Worm (Caenorhabditis elegans) whole organism, L1 larva: Measurements from ENCODE around the gene prx-6.

Experiments used
- ama-1 ChIP-seq: fragments of 150-350 bp; optimal IDR thresholded peaks from 2 replicates; lab custom pipeline; 2014
- blmp-1 ChIP-seq: fragments of 150-350 bp; optimal IDR thresholded peaks from 2 replicates; lab custom pipeline; 2014; ENCODE audit warnings: missing biosample characterization, missing genetic modification characterization
- ceh-63 ChIP-seq: fragments of 200-800 bp; sonication (Bioruptor generic); optimal IDR thresholded peaks from 2 replicates; lab custom pipeline; 2018; ENCODE audit warnings: mild to moderate bottlenecking, missing genetic modification characterization, missing compliant biosample characterization
- efl-1 ChIP-seq, 4 experiments: fragments of 150-350 bp; optimal IDR thresholded peaks in 3 of 4; peaks in 1 of 4; 1 replicate in 1 of 4; 2 replicates in 3 of 4; lab custom pipeline; 2014; ENCODE audit warnings: missing biosample characterization in 2 of 4, missing genetic modification characterization in 2 of 4, missing genetic modification reagents in 2 of 4
- egl-27 ChIP-seq, 2 experiments: fragments of 150-350 bp in 1 of 2; sonication (generic microtip); optimal IDR thresholded peaks; 3 replicates each; lab custom pipeline; 2017 to 2018; ENCODE audit warnings: missing biosample characterization in 2 of 2, missing genetic modification characterization in 2 of 2, missing genetic modification reagents in 2 of 2
- elt-3 ChIP-seq, 6 experiments: fragments of 150-350 bp in 1 of 6; sonication (generic microtip); optimal IDR thresholded peaks; 2 replicates each; lab custom pipeline; 2017 to 2018; ENCODE audit warnings: missing biosample characterization in 6 of 6, missing genetic modification characterization in 6 of 6, inconsistent platforms in 1 of 6
- fkh-4 ChIP-seq: sonication (generic microtip); optimal IDR thresholded peaks from 2 replicates; lab custom pipeline; 2016; ENCODE audit warnings: missing compliant biosample characterization, missing genetic modification characterization, borderline replicate concordance
- hpl-2 ChIP-seq: fragments of 150-350 bp; optimal IDR thresholded peaks from 2 replicates; lab custom pipeline; 2014; ENCODE audit warnings: missing biosample characterization, missing genetic modification reagents, missing genetic modification characterization
- irx-1 ChIP-seq: sonication (generic microtip); optimal IDR thresholded peaks from 2 replicates; lab custom pipeline; 2016; ENCODE audit warnings: missing genetic modification characterization, missing compliant biosample characterization
- jun-1 ChIP-seq: fragments of 150-350 bp; optimal IDR thresholded peaks from 2 replicates; lab custom pipeline; 2014; ENCODE audit warnings: missing biosample characterization, missing genetic modification reagents, missing genetic modification characterization
- lin-14 ChIP-seq: fragments of 200-800 bp; sonication (Bioruptor generic); optimal IDR thresholded peaks from 2 replicates; lab custom pipeline; 2018; ENCODE audit warnings: mild to moderate bottlenecking, missing genetic modification characterization, moderate library complexity, missing compliant biosample characterization
- lin-15B ChIP-seq: fragments of 150-350 bp; sonication (generic microtip); optimal IDR thresholded peaks from 3 replicates; lab custom pipeline; 2014; ENCODE audit warnings: missing biosample characterization, missing genetic modification characterization
- lin-35 ChIP-seq, 2 experiments: fragments of 150-350 bp; optimal IDR thresholded peaks; 2 replicates each; lab custom pipeline; 2014; ENCODE audit warnings: missing biosample characterization in 2 of 2, missing genetic modification characterization in 2 of 2, missing genetic modification reagents in 2 of 2
- lin-39 ChIP-seq: fragments of 150-350 bp; optimal IDR thresholded peaks from 2 replicates; lab custom pipeline; 2014; ENCODE audit warnings: missing biosample characterization, missing genetic modification reagents, missing genetic modification characterization
- lir-3 ChIP-seq: sonication (generic microtip); optimal IDR thresholded peaks from 2 replicates; lab custom pipeline; 2016; ENCODE audit warnings: mild to moderate bottlenecking, missing genetic modification characterization, moderate library complexity, missing compliant biosample characterization; ENCODE audit not compliant: poor library complexity
- lsy-2 ChIP-seq, 2 experiments: fragments of 150-350 bp; optimal IDR thresholded peaks; 2 replicates each; lab custom pipeline; 2014; ENCODE audit warnings: missing biosample characterization in 2 of 2, missing genetic modification characterization in 2 of 2
- mab-9 ChIP-seq: fragments of 200-800 bp; sonication (Bioruptor generic); IDR thresholded peaks from 2 replicates; pipeline ENCODE4 v1.3.6; 2022; ENCODE audit warnings: missing genetic modification reagents, missing genetic modification characterization, missing compliant biosample characterization
- mdl-1 ChIP-seq, 2 experiments: fragments of 150-350 bp; optimal IDR thresholded peaks; 2 replicates each; lab custom pipeline; 2014 to 2017; ENCODE audit warnings: missing biosample characterization in 2 of 2, missing genetic modification characterization in 2 of 2, inconsistent platforms in 1 of 2
- nhr-11 ChIP-seq: fragments of 150-350 bp; optimal IDR thresholded peaks from 2 replicates; lab custom pipeline; 2014; ENCODE audit warnings: missing biosample characterization, missing genetic modification characterization
- nhr-12 ChIP-seq: sonication (generic microtip); optimal IDR thresholded peaks from 2 replicates; lab custom pipeline; 2017; ENCODE audit warnings: missing biosample characterization, missing genetic modification characterization
- nhr-19 ChIP-seq: fragments of 200-800 bp; sonication (Bioruptor generic); conservative IDR thresholded peaks from 2 replicates; pipeline ENCODE4 v1.3.6; 2022; ENCODE audit warnings: missing genetic modification characterization, missing compliant biosample characterization
- nhr-20 ChIP-seq: sonication (generic microtip); optimal IDR thresholded peaks from 2 replicates; lab custom pipeline; 2016; ENCODE audit warnings: mild to moderate bottlenecking, missing genetic modification characterization, missing compliant biosample characterization
- nhr-237 ChIP-seq: fragments of 150-350 bp; optimal IDR thresholded peaks from 2 replicates; lab custom pipeline; 2014; ENCODE audit warnings: missing biosample characterization, missing genetic modification characterization
- nhr-28 ChIP-seq: fragments of 150-350 bp; optimal IDR thresholded peaks from 2 replicates; lab custom pipeline; 2014; ENCODE audit warnings: missing biosample characterization, missing genetic modification characterization
- nhr-71 ChIP-seq: sonication (generic microtip); optimal IDR thresholded peaks from 2 replicates; lab custom pipeline; 2016; ENCODE audit warnings: mild to moderate bottlenecking, missing genetic modification characterization, moderate library complexity, missing compliant biosample characterization
- nhr-85 ChIP-seq: sonication (generic microtip); peaks from one replicate; lab custom pipeline; 2016; ENCODE audit warnings: missing genetic modification characterization, inconsistent platforms, missing compliant biosample characterization
- pag-3 ChIP-seq: sonication (generic microtip); optimal IDR thresholded peaks from 2 replicates; lab custom pipeline; 2017; ENCODE audit warnings: missing genetic modification characterization, mild to moderate bottlenecking, missing compliant biosample characterization, antibody characterized with exemption, borderline replicate concordance; ENCODE audit not compliant: insufficient read depth
- rnt-1 ChIP-seq: sonication (generic microtip); optimal IDR thresholded peaks from 2 replicates; lab custom pipeline; 2016; ENCODE audit warnings: mild to moderate bottlenecking, missing genetic modification characterization, moderate library complexity, missing compliant biosample characterization
- snu-23 ChIP-seq: sonication (generic microtip); optimal IDR thresholded peaks from 2 replicates; lab custom pipeline; 2016; ENCODE audit warnings: missing genetic modification characterization, missing compliant biosample characterization
- sup-37 ChIP-seq: fragments of 200-800 bp; sonication (Bioruptor generic); optimal IDR thresholded peaks from 2 replicates; lab custom pipeline; 2018; ENCODE audit warnings: mild to moderate bottlenecking, missing genetic modification characterization, missing compliant biosample characterization
- tbx-2 ChIP-seq: sonication (generic microtip); optimal IDR thresholded peaks from 2 replicates; lab custom pipeline; 2016; ENCODE audit warnings: missing genetic modification characterization, missing compliant biosample characterization
- unc-86 ChIP-seq: sonication (generic microtip); optimal IDR thresholded peaks from 2 replicates; lab custom pipeline; 2016; ENCODE audit warnings: missing genetic modification characterization, missing compliant biosample characterization
- vab-15 ChIP-seq: sonication (generic microtip); optimal IDR thresholded peaks from 2 replicates; lab custom pipeline; 2017; ENCODE audit warnings: missing genotype, mild to moderate bottlenecking, missing genetic modification characterization, missing compliant biosample characterization
- xbp-1 ChIP-seq: sonication (generic microtip); optimal IDR thresholded peaks from 2 replicates; lab custom pipeline; 2016; ENCODE audit warnings: missing genetic modification characterization, missing compliant biosample characterization
- ztf-11 ChIP-seq, 2 experiments: sonication (generic microtip); optimal IDR thresholded peaks; 2 replicates each; lab custom pipeline; 2016 to 2017; ENCODE audit warnings: missing genetic modification characterization in 2 of 2, missing biosample characterization in 1 of 2, missing compliant biosample characterization in 1 of 2
- ztf-4 ChIP-seq: fragments of 150-350 bp; optimal IDR thresholded peaks from 2 replicates; lab custom pipeline; 2014; ENCODE audit warnings: missing biosample characterization, missing genetic modification characterization

Gene prx-6

ce11 chrV:4700189-4700588, 19.7 kb downstream of the prx-6 start, which contains the start of gene ZC266.1:
TSS of gene ZC266.1 (minus strand) at chrV:4700289.
- TF ChIP-seq ceh-63 (GFP tag; lab: Kevin White, UChicago): no peak
- TF ChIP-seq lin-39 (tag; lab: Kevin White, UChicago): no peak
- no peak for TF ChIP-seq lir-3 (tag; lab: Kevin White, UChicago)
- TF ChIP-seq mdl-1 (tag; optimal IDR thresholded peaks at IDR 0.05; lab: Kevin White, UChicago): no peak
- no peak for TF ChIP-seq efl-1 (optimal IDR thresholded peaks at IDR 0.05; lab: Kevin White, UChicago)
- peak in 1 of 2 experiments; percentile 11 for TF ChIP-seq efl-1 (GFP tag; optimal IDR thresholded peaks at IDR 0.05 in 1 of 2; lab: Kevin White, UChicago)
- TF ChIP-seq ama-1 (lab: Kevin White, UChicago): no peak
- TF ChIP-seq hpl-2 (GFP tag; lab: Kevin White, UChicago): no peak
- TF ChIP-seq, all 84 proteins: peak for 1

ce11 chrV:4698675-4699074, 21.2 kb downstream of the prx-6 start:
- TF ChIP-seq nhr-19 (GFP tag; lab: Robert Waterston, UW) (no peak), elt-3 (tag; optimal IDR thresholded peaks at IDR 0.05; lab: Kevin White, UChicago) (peak in 1 of 6 experiments; percentile 27), blmp-1 (tag; lab: Kevin White, UChicago) (peak; percentile 36), unc-86 (tag; lab: Kevin White, UChicago) (no peak)

- peak; percentile 66 for TF ChIP-seq nhr-85 (tag; lab: Kevin White, UChicago)
- TF ChIP-seq lin-35 (GFP tag; optimal IDR thresholded peaks at IDR 0.05; lab: Kevin White, UChicago): no peak
- TF ChIP-seq nhr-20: peak; percentile 35
- TF ChIP-seq blmp-1 (tag; lab: Kevin White, UChicago): peak; percentile 16
- peak; percentile 9 to 62 for TF ChIP-seq lsy-2 (tag; optimal IDR thresholded peaks at IDR 0.05; lab: Kevin White, UChicago)
- no peak for TF ChIP-seq egl-27 (tag; optimal IDR thresholded peaks at IDR 0.05; lab: Kevin White, UChicago)
- peak; percentile 68 for TF ChIP-seq vab-15 (tag; lab: Kevin White, UChicago)
- peak in 1 of 2 experiments; percentile 23 for TF ChIP-seq mdl-1 (tag; optimal IDR thresholded peaks at IDR 0.05; lab: Kevin White, UChicago)
- TF ChIP-seq ztf-11 (tag; optimal IDR thresholded peaks at IDR 0.05; lab: Kevin White, UChicago): no peak
- TF ChIP-seq nhr-19 (GFP tag; lab: Robert Waterston, UW): peak; percentile 46
- TF ChIP-seq rnt-1: peak; percentile 15
- no peak for TF ChIP-seq irx-1 (tag; lab: Kevin White, UChicago)
- TF ChIP-seq lir-3 (tag; lab: Kevin White, UChicago): peak; percentile 57
- TF ChIP-seq nhr-71 (tag; lab: Kevin White, UChicago): peak; percentile 65
- no peak for TF ChIP-seq efl-1 (optimal IDR thresholded peaks at IDR 0.05; lab: Kevin White, UChicago)
- peak in 1 of 2 experiments; percentile 84 for TF ChIP-seq efl-1 (GFP tag; optimal IDR thresholded peaks at IDR 0.05 in 1 of 2; lab: Kevin White, UChicago)
- TF ChIP-seq unc-86 (tag; lab: Kevin White, UChicago): no peak
- peak; percentile 27 for TF ChIP-seq lin-39 (tag; lab: Kevin White, UChicago)
- no peak for TF ChIP-seq pag-3 (tag; lab: Kevin White, UChicago)
- TF ChIP-seq ztf-4: peak; percentile 24
- no peak for TF ChIP-seq fkh-4 (tag; lab: Kevin White, UChicago)
- TF ChIP-seq nhr-28 (tag; lab: Kevin White, UChicago): no peak
- no peak for TF ChIP-seq mab-9 (GFP tag; lab: Robert Waterston, UW)
- TF ChIP-seq xbp-1 (tag; lab: Kevin White, UChicago): no peak
- TF ChIP-seq lin-15B (tag; lab: Kevin White, UChicago): no peak
- peak; percentile 56 for TF ChIP-seq lin-14 (GFP tag; lab: Kevin White, UChicago)
- peak; percentile 14 for TF ChIP-seq tbx-2
- TF ChIP-seq nhr-237 (tag; lab: Kevin White, UChicago): no peak
- no peak for TF ChIP-seq nhr-12
- no peak for TF ChIP-seq jun-1 (tag; lab: Kevin White, UChicago)
- TF ChIP-seq snu-23 (GFP tag; lab: Kevin White, UChicago): peak; percentile 11
- peak; percentile 43 for TF ChIP-seq sup-37 (GFP tag; lab: Kevin White, UChicago)
- peak; percentile 55 for TF ChIP-seq nhr-11 (tag; lab: Kevin White, UChicago)
Observed at ce11 chrV:4694466-4695092, 25.3 kb downstream of the prx-6 start.
